Worm (Caenorhabditis elegans): ENCODE data around the gene asg-2.
"Not testable (repeated sequence)": the region's sequence is repeated elsewhere in the genome, so short reads cannot be mapped to it uniquely, and the experiment has no call there.

Gene asg-2

DNA sequence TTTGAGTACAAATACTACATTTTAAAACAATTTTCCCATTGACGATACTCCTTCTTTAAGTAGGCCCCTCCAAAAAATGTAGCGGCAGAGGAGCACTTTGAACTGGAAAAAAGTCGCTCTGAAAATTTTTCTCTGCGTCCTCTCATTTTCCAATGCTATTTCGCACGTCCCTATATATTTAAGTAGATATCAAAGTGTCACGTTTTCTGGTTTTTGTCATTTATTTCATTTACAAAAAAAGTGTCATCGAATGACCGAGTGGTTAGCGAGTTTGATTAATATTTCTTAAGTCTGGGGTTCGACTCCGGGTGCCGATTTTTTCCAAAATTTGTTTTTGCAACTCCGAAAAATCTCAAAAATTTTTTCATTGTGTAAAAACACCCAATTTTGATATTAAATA lies 25.8 kb downstream of the asg-2 start:
- TF ChIP-seq M03D4.4 (tag; optimal IDR thresholded peaks at IDR 0.05) (no peak), unc-39 (tag; optimal IDR thresholded peaks at IDR 0.05) (no peak), sptf-1 (tag; optimal IDR thresholded peaks at IDR 0.05) (no peak), nhr-237 (tag; optimal IDR thresholded peaks at IDR 0.05) (no peak), nhr-2 (tag; optimal IDR thresholded peaks at IDR 0.05) (no peak), ces-1 (GFP tag; optimal IDR thresholded peaks at IDR 0.05) (no peak), nhr-76 (tag; optimal IDR thresholded peaks at IDR 0.05) (no peak), drap-1 (GFP tag; optimal IDR thresholded peaks at IDR 0.05) (no peak), zip-8 (tag; optimal IDR thresholded peaks at IDR 0.05) (no peak), tbx-8 (GFP tag; optimal IDR thresholded peaks at IDR 0.05) (no peak), mep-1 (tag; optimal IDR thresholded peaks at IDR 0.05) (no peak), mls-2 (tag; optimal IDR thresholded peaks at IDR 0.05) (no peak), snpc-4 (tag; optimal IDR thresholded peaks at IDR 0.05) (no peak), hlh-1 (tag; optimal IDR thresholded peaks at IDR 0.05) (no peak), ceh-83 (GFP tag; optimal IDR thresholded peaks at IDR 0.05) (no peak), ham-2 (GFP tag; optimal IDR thresholded peaks at IDR 0.05) (no peak)

ce11 chrX:6867707-6868106 lies 26.6 kb downstream of the asg-2 start:
- no peak for TF ChIP-seq zip-8 (tag; optimal IDR thresholded peaks at IDR 0.05)
- TF ChIP-seq ham-2 (GFP tag; optimal IDR thresholded peaks at IDR 0.05) = peak; percentile 42
- peak; percentile 31 for TF ChIP-seq ceh-83 (GFP tag; optimal IDR thresholded peaks at IDR 0.05)
- TF ChIP-seq sem-2 (GFP tag; optimal IDR thresholded peaks at IDR 0.05) = peak; percentile 5
- TF ChIP-seq lsy-2 (tag; optimal IDR thresholded peaks at IDR 0.05) = no peak
- TF ChIP-seq unc-120 (tag; optimal IDR thresholded peaks at IDR 0.05; ENCODE audit: poor library complexity, severe bottlenecking) = peak; percentile 15
- peak; percentile 52 for TF ChIP-seq drap-1 (GFP tag; optimal IDR thresholded peaks at IDR 0.05)
- peak; percentile 7 for TF ChIP-seq M03D4.4 (tag; optimal IDR thresholded peaks at IDR 0.05)
- TF ChIP-seq lin-32 (GFP tag; optimal IDR thresholded peaks at IDR 0.05) = peak; percentile 5
- TF ChIP-seq cnd-1 (tag; optimal IDR thresholded peaks at IDR 0.05) = peak; percentile 76
- peak; percentile 41 for TF ChIP-seq sptf-1 (tag; optimal IDR thresholded peaks at IDR 0.05)
- no peak for TF ChIP-seq blmp-1 (tag; optimal IDR thresholded peaks at IDR 0.05)

- TF ChIP-seq cnd-1 (tag; optimal IDR thresholded peaks at IDR 0.05); ces-1 (GFP tag; optimal IDR thresholded peaks at IDR 0.05); unc-120 (tag; optimal IDR thresholded peaks at IDR 0.05; ENCODE audit: poor library complexity, severe bottlenecking): not testable (repeated sequence)
Observed at ce11 chrX:6868669-6869068, 27.6 kb downstream of the asg-2 start, which contains the start of gene C53B7.6. Gene C53B7.6 (minus strand): TSS chrX:6868769.

ce11 chrX:6874723-6875122 lies 33.7 kb downstream of the asg-2 start, which contains the start of gene F41C6.4:
Gene F41C6.4 (minus strand): TSS chrX:6874823.
- no peak for TF ChIP-seq ceh-43 (GFP tag; optimal IDR thresholded peaks at IDR 0.05)
- no peak for TF ChIP-seq nhr-2 (tag; optimal IDR thresholded peaks at IDR 0.05)
- no peak for TF ChIP-seq lin-32 (GFP tag; optimal IDR thresholded peaks at IDR 0.05)
- TF ChIP-seq M03D4.4 (tag; optimal IDR thresholded peaks at IDR 0.05) = no peak
- TF ChIP-seq nhr-237 (tag; optimal IDR thresholded peaks at IDR 0.05) = no peak
- no peak for TF ChIP-seq mab-5 (tag; optimal IDR thresholded peaks at IDR 0.05)
- TF ChIP-seq elt-3 (tag; optimal IDR thresholded peaks at IDR 0.05) = no peak
- TF ChIP-seq nhr-76 (tag; optimal IDR thresholded peaks at IDR 0.05) = no peak
- TF ChIP-seq nhr-12 (tag; optimal IDR thresholded peaks at IDR 0.05) = no peak
- TF ChIP-seq tbx-8 (GFP tag; optimal IDR thresholded peaks at IDR 0.05) = no peak
- TF ChIP-seq sptf-1 (tag; optimal IDR thresholded peaks at IDR 0.05) = no peak
- no peak for TF ChIP-seq drap-1 (GFP tag; optimal IDR thresholded peaks at IDR 0.05)

DNA sequence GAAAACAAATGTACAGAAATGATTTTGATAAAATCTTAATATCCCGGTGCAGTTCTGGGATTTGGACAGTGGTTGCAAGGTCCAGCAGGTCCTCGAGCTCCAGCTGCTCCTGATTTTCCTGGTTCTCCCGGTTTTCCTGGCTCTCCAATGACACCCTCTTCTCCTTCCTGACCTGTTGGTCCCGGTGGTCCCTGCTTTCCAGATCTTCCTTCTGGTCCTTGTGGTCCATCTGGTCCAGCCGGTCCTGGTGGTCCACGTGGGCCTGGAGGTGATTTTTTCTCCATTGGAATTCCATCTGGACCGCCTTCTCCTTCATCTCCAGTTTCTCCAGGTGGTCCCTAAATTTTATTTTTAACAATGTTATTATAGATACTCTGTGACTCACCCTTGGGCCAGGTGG lies 34.2 kb downstream of the asg-2 start:
- TF ChIP-seq lin-13 (tag; optimal IDR thresholded peaks at IDR 0.05) (no peak), pha-4 (tag; optimal IDR thresholded peaks at IDR 0.05) (no peak), nhr-2 (tag; optimal IDR thresholded peaks at IDR 0.05) (no peak)

- no peak for TF ChIP-seq mep-1 (tag; optimal IDR thresholded peaks at IDR 0.05)
- TF ChIP-seq drap-1 (GFP tag; optimal IDR thresholded peaks at IDR 0.05) = no peak
- no peak for TF ChIP-seq ztf-11 (tag; optimal IDR thresholded peaks at IDR 0.05)
- TF ChIP-seq flh-1 (GFP tag; optimal IDR thresholded peaks at IDR 0.05) = no peak
- TF ChIP-seq mab-5 (tag; optimal IDR thresholded peaks at IDR 0.05) = no peak
- no peak for TF ChIP-seq bed-3 (GFP tag; optimal IDR thresholded peaks at IDR 0.05)
- no peak for TF ChIP-seq nhr-2 (tag; optimal IDR thresholded peaks at IDR 0.05)
- TF ChIP-seq ces-1 (GFP tag; optimal IDR thresholded peaks at IDR 0.05) = no peak
- TF ChIP-seq blmp-1 (tag; optimal IDR thresholded peaks at IDR 0.05) = no peak
- TF ChIP-seq lin-13 (tag; optimal IDR thresholded peaks at IDR 0.05) = no peak
Observed at ce11 chrX:6877436-6877835, 36.4 kb downstream of the asg-2 start, which contains the start of gene col-173. Gene col-173 (minus strand): TSS chrX:6877536.
